Fruit fly (Drosophila melanogaster): ENCODE data around the gene Osi1.

Osi1 gene

DNA sequence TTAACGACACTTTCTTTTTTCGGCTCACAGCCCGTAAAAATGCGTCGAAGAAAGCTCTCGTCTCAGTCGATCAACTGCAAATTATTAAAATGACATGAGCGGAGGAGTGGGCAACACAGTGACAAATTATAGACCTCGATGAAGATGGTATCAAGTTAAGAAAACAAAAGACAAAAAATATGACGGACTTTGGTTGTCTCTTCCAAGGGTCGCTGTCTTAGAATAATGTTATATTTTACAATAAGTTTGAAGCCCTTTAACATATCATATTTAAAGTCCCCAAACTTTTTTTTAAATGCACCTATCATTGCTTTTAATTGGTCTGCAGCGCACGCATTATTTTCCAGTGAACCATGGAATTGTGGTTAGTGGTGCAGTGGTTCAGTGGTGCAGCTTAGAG, 26.4 kb downstream of the Osi1 start:
- TF ChIP-seq CG14014 (GFP tag; IDR thresholded peaks at IDR 0.05): no peak
- peak; percentile 10 for TF ChIP-seq dmrt99B (tag; optimal IDR thresholded peaks at IDR 0.05)
- no peak for TF ChIP-seq CG18011 (GFP tag; optimal IDR thresholded peaks at IDR 0.05)
- TF ChIP-seq Blimp-1 (GFP tag; optimal IDR thresholded peaks at IDR 0.05): peak; percentile 31
- peak; percentile 34 for TF ChIP-seq sens (GFP tag)
- no peak for TF ChIP-seq br (optimal IDR thresholded peaks at IDR 0.05)
- peak; percentile 77 for TF ChIP-seq Ets65A (GFP tag)
- peak; percentile 36 for TF ChIP-seq Sox102F (GFP tag; optimal IDR thresholded peaks at IDR 0.05)

DNA sequence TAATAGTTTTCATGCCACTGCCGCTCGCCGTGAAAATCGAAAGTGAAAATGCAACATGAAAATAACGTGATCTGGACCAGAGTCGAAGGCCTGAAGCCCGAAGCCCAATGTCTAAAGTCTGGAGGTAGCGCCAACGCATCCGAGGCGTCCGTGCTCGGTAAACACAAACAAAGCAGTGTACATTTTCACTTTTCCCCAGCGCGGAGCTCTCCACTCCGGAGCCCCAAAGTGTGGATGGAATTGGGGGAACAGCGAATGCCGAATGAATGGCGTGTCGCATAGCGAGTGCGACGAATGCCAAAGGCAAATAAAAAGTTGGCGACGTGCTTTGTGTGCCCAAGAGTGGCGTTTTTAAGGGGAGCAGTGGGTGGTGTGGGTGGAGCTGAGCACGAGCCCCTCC, 29.7 kb downstream of the Osi1 start:
- TF ChIP-seq ken (GFP tag; IDR thresholded peaks at IDR 0.05) (no peak), pfk (GFP tag; optimal IDR thresholded peaks at IDR 0.05) (no peak), CG2678 (tag; optimal IDR thresholded peaks at IDR 0.05) (peak; percentile 33), wek (GFP tag; optimal IDR thresholded peaks at IDR 0.05) (peak; percentile 11), CG8359 (GFP tag; optimal IDR thresholded peaks at IDR 0.05; ENCODE audit: borderline replicate concordance) (peak; percentile 19), sd (tag; optimal IDR thresholded peaks at IDR 0.05) (peak; percentile 49), ATbp (GFP tag; optimal IDR thresholded peaks at IDR 0.05) (peak; percentile 69), bsh (GFP tag; optimal IDR thresholded peaks at IDR 0.05) (peak in 1 of 2 experiments; percentile 28), CG10543 (GFP tag; optimal IDR thresholded peaks at IDR 0.05) (peak; percentile 4), CG2199 (GFP tag; IDR thresholded peaks at IDR 0.05) (0 out of 3 replicates have a peak, but pooled peaks have one; percentile 21), CG2875 (GFP tag; optimal IDR thresholded peaks at IDR 0.05) (peak; percentile 24), CG3407 (GFP tag; optimal IDR thresholded peaks at IDR 0.05) (peak; percentile 31), CG17359 (tag; optimal IDR thresholded peaks at IDR 0.05) (peak; percentile 26), CG2889 (GFP tag; IDR thresholded peaks at IDR 0.05) (0 out of 3 replicates have a peak, but pooled peaks have one; percentile 22), CG6254 (GFP tag; optimal IDR thresholded peaks at IDR 0.05) (peak; percentile 18), ewg (GFP tag; optimal IDR thresholded peaks at IDR 0.05) (peak; percentile 10), Blimp-1 (GFP tag; optimal IDR thresholded peaks at IDR 0.05) (peak; percentile 96), kni (GFP tag; optimal IDR thresholded peaks at IDR 0.05) (peak; percentile 75), danr (GFP tag; IDR thresholded peaks at IDR 0.05) (no peak), HmgD (GFP tag; optimal IDR thresholded peaks at IDR 0.05) (no peak), CG15601 (tag; optimal IDR thresholded peaks at IDR 0.05) (peak; percentile 4), CG9932 (GFP tag; IDR thresholded peaks at IDR 0.05) (no peak), CG12769 (tag; optimal IDR thresholded peaks at IDR 0.05) (peak; percentile 52), zfh1 (GFP tag; IDR thresholded peaks at IDR 0.05) (0 out of 3 replicates have a peak, but pooled peaks have one; percentile 23), CG34224 (GFP tag; IDR thresholded peaks at IDR 0.05; ENCODE audit: partially characterized antibody) (no peak), maf-S (GFP tag; optimal IDR thresholded peaks at IDR 0.05) (no peak), CG34376 (GFP tag; optimal IDR thresholded peaks at IDR 0.05) (no peak), bigmax (GFP tag; optimal IDR thresholded peaks at IDR 0.05) (no peak), CG10147 (GFP tag; optimal IDR thresholded peaks at IDR 0.05) (no peak), sisA (GFP tag; IDR thresholded peaks at IDR 0.05) (peak; percentile 19; the same call in 1 of the 2 replicates), CG15696 (tag; optimal IDR thresholded peaks at IDR 0.05) (no peak), mirr (GFP tag; optimal IDR thresholded peaks at IDR 0.05) (no peak), Med (GFP tag) (peak; percentile 73), pho (GFP tag; optimal IDR thresholded peaks at IDR 0.05) (no peak), crol (GFP tag; IDR thresholded peaks at IDR 0.05) (peak; percentile 65), Deaf1 (tag; optimal IDR thresholded peaks at IDR 0.05) (peak; percentile 57), Xrp1 (GFP tag; IDR thresholded peaks at IDR 0.05) (0 out of 2 replicates have a peak, but pooled peaks have one; percentile 19), Fer1 (GFP tag; optimal IDR thresholded peaks at IDR 0.05) (no peak), nmo (GFP tag; optimal IDR thresholded peaks at IDR 0.05) (no peak), vvl (GFP tag; IDR thresholded peaks at IDR 0.05) (peak; percentile 74; the same call in 1 of the 2 replicates), seq (GFP tag; IDR thresholded peaks at IDR 0.05) (no peak), CG4328 (GFP tag; optimal IDR thresholded peaks at IDR 0.05) (no peak)
